Worm (Caenorhabditis elegans) whole organism, L4/young adult: ENCODE data around the gene Y43F8B.18.
A peak's percentile ranks its signal among the peaks of the same experiment; 100 is the strongest.

ENCODE experiments used
- W03F9.2 ChIP-seq: fragments of 150-350 bp; optimal IDR thresholded peaks from 2 replicates; lab custom pipeline; 2014; ENCODE audit warnings: missing biosample characterization, missing genetic modification characterization
- dao-5 ChIP-seq: sonication (generic microtip); optimal IDR thresholded peaks from 2 replicates; lab custom pipeline; 2016; ENCODE audit warnings: missing genotype, missing genetic modification characterization, moderate library complexity, missing compliant biosample characterization
- him-1 ChIP-seq: sonication (generic microtip); optimal IDR thresholded peaks from 2 replicates; lab custom pipeline; 2016; ENCODE audit warnings: missing genotype, missing genetic modification reagents, missing genetic modification characterization, missing compliant biosample characterization

Gene Y43F8B.18

DNA sequence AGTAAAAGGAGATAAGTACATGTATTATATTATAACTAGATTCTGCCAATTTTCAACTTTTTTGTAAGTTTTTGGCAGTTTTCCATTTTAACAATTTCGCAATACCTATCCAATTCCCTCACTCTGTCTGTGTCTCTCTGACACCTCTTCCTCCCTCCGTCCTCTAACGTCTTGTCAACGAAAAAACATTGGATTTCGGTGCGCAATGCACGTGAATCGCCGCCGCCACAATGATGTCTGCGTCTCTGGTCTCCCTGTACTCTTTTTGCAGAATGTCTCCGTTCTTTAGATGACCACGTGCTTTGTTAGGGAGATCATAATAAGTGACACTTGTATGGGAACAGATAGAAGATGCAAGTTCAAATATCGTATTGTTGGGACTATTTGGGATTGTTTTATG, 43.4 kb downstream of the Y43F8B.18 start:
- TF ChIP-seq him-1 (peak; percentile 74), W03F9.2 (tag; lab: Kevin White, UChicago) (peak; percentile 87), dao-5 (tag; lab: Kevin White, UChicago) (no peak)

DNA sequence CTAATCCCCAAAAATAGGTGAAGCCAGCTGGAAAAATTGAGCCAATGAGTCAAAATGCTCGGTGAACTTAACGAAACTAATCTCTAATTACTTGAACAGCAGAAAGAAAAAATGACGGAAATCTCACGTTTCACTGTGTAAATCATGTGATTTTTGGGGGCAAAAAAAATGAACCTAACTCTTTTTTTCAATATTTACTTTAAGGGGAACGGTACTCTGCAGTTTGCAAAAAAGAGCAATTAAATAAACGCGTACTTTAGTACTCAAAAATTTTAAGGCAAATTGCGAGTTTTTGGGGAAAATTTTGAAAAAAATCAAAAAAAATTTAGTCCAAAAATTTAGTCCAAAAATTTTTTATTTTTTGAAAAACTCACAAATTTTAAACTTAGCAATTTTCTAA, 45.2 kb downstream of the Y43F8B.18 start:
- no peak for TF ChIP-seq him-1
- TF ChIP-seq dao-5 (tag; lab: Kevin White, UChicago) = no peak
- no peak for TF ChIP-seq W03F9.2 (tag; lab: Kevin White, UChicago)

DNA sequence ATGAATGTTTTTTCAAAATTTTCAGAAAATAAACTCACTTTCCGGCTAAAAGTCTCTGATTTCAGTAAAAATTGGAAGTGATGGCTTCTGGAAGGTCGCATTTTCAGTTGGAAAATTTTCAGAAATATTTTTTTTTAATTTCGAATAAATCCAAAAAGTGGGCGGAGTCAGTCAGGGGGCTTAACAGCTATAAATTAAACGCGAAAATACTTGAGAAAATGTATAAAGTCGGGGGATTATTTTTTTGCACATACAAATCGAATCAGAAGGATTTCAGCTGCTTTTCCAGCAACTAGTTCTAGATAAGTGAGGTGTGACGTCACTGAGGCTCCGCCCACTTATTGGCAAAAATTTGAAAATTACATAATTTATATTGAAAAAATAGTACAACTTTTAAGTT, 47.2 kb downstream of the Y43F8B.18 start, which contains the start of gene Y43F8B.2:
TSS of gene Y43F8B.2 (minus strand) at position 101 of the 400 bp plus-strand sequence.
- TF ChIP-seq dao-5 (tag; lab: Kevin White, UChicago) (no peak), W03F9.2 (tag; lab: Kevin White, UChicago) (no peak), him-1 (no peak)

DNA sequence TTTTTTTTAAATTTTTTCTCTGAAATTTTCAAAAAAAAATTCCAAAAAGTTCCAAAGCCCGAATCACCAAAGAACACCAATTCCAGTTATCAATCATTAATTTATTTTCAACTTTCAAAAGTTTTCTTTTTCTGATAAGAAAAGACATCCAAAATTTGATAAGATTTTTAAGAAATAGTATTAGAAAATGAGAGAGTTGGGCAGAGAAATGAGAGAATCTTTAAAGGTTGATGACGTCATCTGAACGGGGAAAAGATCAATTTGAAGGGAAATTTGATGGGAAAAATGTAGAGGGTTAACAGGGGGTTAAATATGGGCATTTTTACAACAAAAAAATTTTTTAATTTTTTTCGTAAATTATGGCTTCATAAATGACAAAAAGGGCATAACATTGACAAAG, 47.7 kb downstream of the Y43F8B.18 start:
- TF ChIP-seq W03F9.2 (tag; lab: Kevin White, UChicago) (peak; percentile 3), dao-5 (tag; lab: Kevin White, UChicago) (no peak)
